Worm (Caenorhabditis elegans) whole organism, L2 larva: ENCODE results near the gene tbx-43.

Source experiments
- ZK546.5 ChIP-seq: sonication (generic microtip); optimal IDR thresholded peaks from 2 replicates; lab custom pipeline; 2017; ENCODE audit warnings: missing biosample characterization, missing genetic modification characterization
- aly-2 ChIP-seq: fragments of 150-350 bp; optimal IDR thresholded peaks from 2 replicates; lab custom pipeline; 2014; ENCODE audit warnings: missing biosample characterization, missing genetic modification characterization
- ceh-16 ChIP-seq: fragments of 150-350 bp; optimal IDR thresholded peaks from 2 replicates; lab custom pipeline; 2014; ENCODE audit warnings: missing biosample characterization, missing genetic modification characterization
- dmd-4 ChIP-seq: sonication (generic microtip); optimal IDR thresholded peaks from 2 replicates; lab custom pipeline; 2017; ENCODE audit warnings: missing biosample characterization, missing genetic modification characterization
- elt-3 ChIP-seq: sonication (generic microtip); optimal IDR thresholded peaks from 2 replicates; lab custom pipeline; 2017; ENCODE audit warnings: missing biosample characterization, missing genetic modification characterization
- lin-11 ChIP-seq: fragments of 150-350 bp; sonication (generic microtip); optimal IDR thresholded peaks from 2 replicates; lab custom pipeline; 2014; ENCODE audit warnings: missing biosample characterization, missing genetic modification characterization, inconsistent platforms, mixed read lengths
- lin-39 ChIP-seq: fragments of 150-350 bp; optimal IDR thresholded peaks from 2 replicates; lab custom pipeline; 2014; ENCODE audit warnings: missing biosample characterization, missing genetic modification reagents, missing genetic modification characterization
- nhr-237 ChIP-seq: fragments of 150-350 bp; optimal IDR thresholded peaks from 2 replicates; lab custom pipeline; 2014; ENCODE audit warnings: missing biosample characterization, missing genetic modification characterization
- nhr-6 ChIP-seq: fragments of 150-350 bp; optimal IDR thresholded peaks from 2 replicates; lab custom pipeline; 2014; ENCODE audit warnings: missing biosample characterization, missing genetic modification characterization
- skn-1 ChIP-seq: sonication (generic microtip); optimal IDR thresholded peaks from 2 replicates; lab custom pipeline; 2017; ENCODE audit warnings: missing biosample characterization, missing genetic modification characterization
- snpc-4 ChIP-seq: fragments of 150-350 bp; optimal IDR thresholded peaks from 2 replicates; lab custom pipeline; 2014; ENCODE audit warnings: missing biosample characterization, missing genetic modification characterization
- zag-1 ChIP-seq: fragments of 150-350 bp; optimal IDR thresholded peaks from 2 replicates; lab custom pipeline; 2014; ENCODE audit warnings: missing biosample characterization, missing genetic modification characterization

DNA sequence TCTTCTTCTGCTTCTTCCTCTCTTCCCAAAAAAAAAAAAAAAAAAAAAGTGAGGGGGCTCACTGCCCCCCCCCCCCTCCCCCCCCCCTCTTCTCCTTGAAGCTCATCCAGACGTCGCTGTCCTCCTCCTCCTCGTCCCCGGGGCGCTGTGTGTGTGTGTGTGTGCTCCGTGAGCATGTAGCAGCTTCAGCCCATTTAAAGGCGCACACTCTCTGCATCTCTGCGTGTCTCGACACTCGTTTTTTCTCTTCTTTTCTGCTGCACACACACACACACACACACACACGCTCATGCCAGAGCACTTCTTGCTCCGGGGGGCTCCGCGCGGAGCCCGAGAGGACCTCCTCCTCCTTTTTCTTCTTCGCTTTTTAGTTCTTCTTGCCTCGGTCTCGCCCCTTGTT is 15.9 kb upstream of the tbx-43 start:
- TF ChIP-seq nhr-6 (tag; lab: Kevin White, UChicago) (no peak), aly-2 (no peak), ceh-16 (tag; lab: Kevin White, UChicago) (no peak), dmd-4 (tag; lab: Kevin White, UChicago) (no peak), skn-1 (tag; lab: Kevin White, UChicago) (no peak), ZK546.5 (tag; lab: Kevin White, UChicago) (no peak), elt-3 (tag; lab: Kevin White, UChicago) (no peak), lin-11 (tag; lab: Kevin White, UChicago) (peak; percentile 62), snpc-4 (tag; lab: Kevin White, UChicago) (peak; percentile 13), nhr-237 (tag; lab: Kevin White, UChicago) (no peak), lin-39 (no peak), zag-1 (tag; lab: Kevin White, UChicago) (peak; percentile 83)
